Worm (Caenorhabditis elegans) whole organism, L3 larva: ENCODE results near the gene C43D7.4.
"Not testable (repeated sequence)": the region's sequence is repeated elsewhere in the genome, so short reads cannot be mapped to it uniquely, and the experiment has no call there.

Source experiments
- R02D3.7 ChIP-seq: fragments of 150-350 bp; optimal IDR thresholded peaks from 2 replicates; lab custom pipeline; 2014; ENCODE audit warnings: missing biosample characterization, missing genetic modification characterization
- ceh-16 ChIP-seq: sonication (generic microtip); optimal IDR thresholded peaks from 2 replicates; lab custom pipeline; 2017; ENCODE audit warnings: missing biosample characterization, missing genetic modification characterization
- ceh-28 ChIP-seq: fragments of 150-350 bp; optimal IDR thresholded peaks from 2 replicates; lab custom pipeline; 2014; ENCODE audit warnings: missing biosample characterization, missing genetic modification reagents, missing genetic modification characterization
- ceh-9 ChIP-seq: sonication (generic microtip); optimal IDR thresholded peaks from 2 replicates; lab custom pipeline; 2018; ENCODE audit warnings: missing biosample characterization, missing genetic modification characterization
- egl-27 ChIP-seq: sonication (generic microtip); optimal IDR thresholded peaks from 4 replicates; lab custom pipeline; 2017; ENCODE audit warnings: missing biosample characterization, missing genetic modification reagents, missing genetic modification characterization
- egl-5 ChIP-seq: fragments of 150-350 bp; optimal IDR thresholded peaks from 2 replicates; lab custom pipeline; 2017; ENCODE audit warnings: missing biosample characterization, missing genetic modification reagents, missing genetic modification characterization, inconsistent platforms
- elt-1 ChIP-seq: fragments of 150-350 bp; optimal IDR thresholded peaks from 2 replicates; lab custom pipeline; 2014; ENCODE audit warnings: missing biosample characterization, missing genetic modification characterization
- elt-2 ChIP-seq: sonication (generic microtip); optimal IDR thresholded peaks from 2 replicates; lab custom pipeline; 2016; ENCODE audit warnings: missing genetic modification reagents, mild to moderate bottlenecking, missing genetic modification characterization, missing compliant biosample characterization
- elt-3 ChIP-seq, 3 experiments: fragments of 150-350 bp in 1 of 3; sonication (generic microtip) in 2 of 3; optimal IDR thresholded peaks; 2 replicates in 2 of 3; 4 replicates in 1 of 3; lab custom pipeline; 2014 to 2017; ENCODE audit warnings: missing biosample characterization in 3 of 3, missing genetic modification characterization in 3 of 3
- fkh-10 ChIP-seq: sonication (generic microtip); optimal IDR thresholded peaks from 2 replicates; lab custom pipeline; 2017; ENCODE audit warnings: missing biosample characterization, missing genetic modification reagents, missing genetic modification characterization
- fkh-2 ChIP-seq: fragments of 150-350 bp; optimal IDR thresholded peaks from 2 replicates; lab custom pipeline; 2014; ENCODE audit warnings: missing biosample characterization, missing genetic modification reagents, missing genetic modification characterization
- fos-1 ChIP-seq: fragments of 150-350 bp; optimal IDR thresholded peaks from 2 replicates; lab custom pipeline; 2014; ENCODE audit warnings: missing biosample characterization, missing genetic modification characterization
- hmg-11 ChIP-seq: sonication (generic microtip); optimal IDR thresholded peaks from 2 replicates; lab custom pipeline; 2016; ENCODE audit warnings: missing genetic modification characterization, missing compliant biosample characterization
- jun-1 ChIP-seq: fragments of 150-350 bp; optimal IDR thresholded peaks from 2 replicates; lab custom pipeline; 2014; ENCODE audit warnings: missing biosample characterization, missing genetic modification reagents, missing genetic modification characterization
- lin-15B ChIP-seq: fragments of 150-350 bp; optimal IDR thresholded peaks from 2 replicates; lab custom pipeline; 2014; ENCODE audit warnings: missing biosample characterization, missing genetic modification characterization
- nfya-1 ChIP-seq: sonication (generic microtip); optimal IDR thresholded peaks from 2 replicates; lab custom pipeline; 2017; ENCODE audit warnings: missing genetic modification characterization, mild to moderate bottlenecking, missing compliant biosample characterization, antibody characterized with exemption, moderate library complexity; ENCODE audit not compliant: insufficient read depth
- nhr-11 ChIP-seq: fragments of 150-350 bp; optimal IDR thresholded peaks from 2 replicates; lab custom pipeline; 2014; ENCODE audit warnings: missing biosample characterization, missing genetic modification characterization
- nhr-12 ChIP-seq: fragments of 150-350 bp; optimal IDR thresholded peaks from 2 replicates; lab custom pipeline; 2014; ENCODE audit warnings: missing biosample characterization, missing genetic modification characterization
- nhr-237 ChIP-seq: fragments of 150-350 bp; optimal IDR thresholded peaks from 2 replicates; lab custom pipeline; 2014; ENCODE audit warnings: missing biosample characterization, missing genetic modification characterization
- nhr-25 ChIP-seq: sonication (generic microtip); optimal IDR thresholded peaks from 2 replicates; lab custom pipeline; 2017; ENCODE audit warnings: missing biosample characterization, missing genetic modification characterization
- nhr-28 ChIP-seq: fragments of 150-350 bp; optimal IDR thresholded peaks from 2 replicates; lab custom pipeline; 2014; ENCODE audit warnings: missing biosample characterization, missing genetic modification characterization
- nhr-43 ChIP-seq: sonication (generic microtip); optimal IDR thresholded peaks from 2 replicates; lab custom pipeline; 2016; ENCODE audit warnings: mild to moderate bottlenecking, missing genetic modification characterization, missing compliant biosample characterization; ENCODE audit not compliant: poor library complexity, severe bottlenecking
- nhr-67 ChIP-seq: fragments of 150-350 bp; optimal IDR thresholded peaks from 2 replicates; lab custom pipeline; 2014; ENCODE audit warnings: missing biosample characterization, missing genetic modification characterization
- nhr-76 ChIP-seq: fragments of 150-350 bp; sonication (generic microtip); optimal IDR thresholded peaks from 5 replicates; lab custom pipeline; 2014; ENCODE audit warnings: missing biosample characterization, missing genetic modification characterization
- nhr-77 ChIP-seq: fragments of 150-350 bp; optimal IDR thresholded peaks from 2 replicates; lab custom pipeline; 2014; ENCODE audit warnings: missing biosample characterization, missing genetic modification characterization
- pha-4 ChIP-seq: fragments of 150-350 bp; optimal IDR thresholded peaks from 2 replicates; lab custom pipeline; 2014; ENCODE audit warnings: missing biosample characterization, missing genetic modification reagents, missing genetic modification characterization
- pqm-1 ChIP-seq: fragments of 150-350 bp; optimal IDR thresholded peaks from 2 replicates; lab custom pipeline; 2017; ENCODE audit warnings: missing biosample characterization, missing genetic modification characterization, inconsistent platforms
- skn-1 ChIP-seq: fragments of 150-350 bp; optimal IDR thresholded peaks from 2 replicates; lab custom pipeline; 2014; ENCODE audit warnings: missing biosample characterization, missing genetic modification characterization
- snpc-4 ChIP-seq: fragments of 150-350 bp; optimal IDR thresholded peaks from 2 replicates; lab custom pipeline; 2014; ENCODE audit warnings: missing biosample characterization, missing genetic modification characterization
- unc-39 ChIP-seq: sonication (generic microtip); optimal IDR thresholded peaks from 4 replicates; lab custom pipeline; 2017; ENCODE audit warnings: missing biosample characterization, missing genetic modification characterization
- unc-62 ChIP-seq: fragments of 150-350 bp; sonication (generic microtip); optimal IDR thresholded peaks from 4 replicates; lab custom pipeline; 2014; ENCODE audit warnings: missing biosample characterization, missing genetic modification reagents, missing genetic modification characterization
- zag-1 ChIP-seq: fragments of 150-350 bp; optimal IDR thresholded peaks from 2 replicates; lab custom pipeline; 2014; ENCODE audit warnings: missing biosample characterization, missing genetic modification characterization
- ztf-11 ChIP-seq: fragments of 150-350 bp; optimal IDR thresholded peaks from 2 replicates; lab custom pipeline; 2014; ENCODE audit warnings: missing biosample characterization, missing genetic modification characterization

Gene C43D7.4

ce11 chrV:19320385-19320784, 1.9 kb downstream of the C43D7.4 start, which contains the start of gene sdz-6:
Gene sdz-6, plus strand, starts transcription at chrV:19320613.
- TF ChIP-seq unc-62 (GFP tag; lab: Kevin White, UChicago): no peak
- TF ChIP-seq elt-2 (tag; lab: Kevin White, UChicago): peak; percentile 34
- TF ChIP-seq egl-27 (tag; lab: Kevin White, UChicago): no peak
- TF ChIP-seq nhr-12 (tag; lab: Kevin White, UChicago): no peak

ce11 chrV:19319460-19319995, 2.8 kb downstream of the C43D7.4 start, which contains the start of gene C43D7.7:
Gene C43D7.7, minus strand, starts transcription at chrV:19319510.
- TF ChIP-seq nhr-12 (tag; lab: Kevin White, UChicago) (no peak), elt-2 (tag; lab: Kevin White, UChicago) (peak; percentile 58)

- TF ChIP-seq nhr-28 (tag; lab: Kevin White, UChicago); nfya-1 (tag; lab: Kevin White, UChicago); nhr-43: not testable (repeated sequence)
These were observed 5.2 kb downstream of the C43D7.4 start, which contains the start of gene srh-208 for ce11 chrV:19317058-19317457. Gene srh-208, plus strand, starts transcription at chrV:19317358.

ce11 chrV:19312975-19313374, 9.3 kb downstream of the C43D7.4 start, which contains the start of gene fbxb-64:
Gene fbxb-64, plus strand, starts transcription at chrV:19313275.
- no peak for TF ChIP-seq fos-1 (tag; lab: Kevin White, UChicago)
- TF ChIP-seq unc-39 (tag; lab: Kevin White, UChicago): no peak
- no peak for TF ChIP-seq ceh-16 (tag; lab: Kevin White, UChicago)
- TF ChIP-seq jun-1 (tag; lab: Kevin White, UChicago): no peak
- TF ChIP-seq nhr-28 (tag; lab: Kevin White, UChicago): no peak
- TF ChIP-seq nhr-237 (tag; lab: Kevin White, UChicago): no peak
- TF ChIP-seq nhr-11 (tag; lab: Kevin White, UChicago): no peak
- no peak for TF ChIP-seq lin-15B
- TF ChIP-seq elt-1 (tag; lab: Kevin White, UChicago): no peak
- no peak for TF ChIP-seq nhr-67 (tag; lab: Kevin White, UChicago)
- no peak for TF ChIP-seq fkh-10 (GFP tag; lab: Kevin White, UChicago)
- no peak for TF ChIP-seq zag-1 (tag; lab: Kevin White, UChicago)
- no peak for TF ChIP-seq elt-3 (tag; optimal IDR thresholded peaks at IDR 0.05; lab: Kevin White, UChicago)
- TF ChIP-seq R02D3.7: no peak
- no peak for TF ChIP-seq fkh-2 (tag; lab: Kevin White, UChicago)
- no peak for TF ChIP-seq unc-62 (GFP tag; lab: Kevin White, UChicago)
- no peak for TF ChIP-seq nfya-1 (tag; lab: Kevin White, UChicago)
- no peak for TF ChIP-seq ceh-9 (tag; lab: Kevin White, UChicago)

- TF ChIP-seq snpc-4 (tag; lab: Kevin White, UChicago) (no peak), egl-27 (tag; lab: Kevin White, UChicago) (no peak), skn-1 (tag; lab: Kevin White, UChicago) (no peak), nhr-76 (tag; lab: Kevin White, UChicago) (no peak), egl-5 (no peak), unc-39 (tag; lab: Kevin White, UChicago) (no peak)
These were observed 10.9 kb downstream of the C43D7.4 start, which contains the start of gene C43D7.8 for ce11 chrV:19311391-19311790. Gene C43D7.8, minus strand, starts transcription at chrV:19311491.

- no peak for TF ChIP-seq egl-27 (tag; lab: Kevin White, UChicago)
- no peak for TF ChIP-seq ceh-16 (tag; lab: Kevin White, UChicago)
- TF ChIP-seq ztf-11 (tag; lab: Kevin White, UChicago): no peak
- no peak for TF ChIP-seq nhr-67 (tag; lab: Kevin White, UChicago)
- no peak for TF ChIP-seq pha-4
- TF ChIP-seq nhr-11 (tag; lab: Kevin White, UChicago): no peak
- TF ChIP-seq pqm-1 (tag; lab: Kevin White, UChicago): no peak
- TF ChIP-seq zag-1 (tag; lab: Kevin White, UChicago): no peak
- no peak for TF ChIP-seq ceh-28 (tag; lab: Kevin White, UChicago)
- TF ChIP-seq nhr-237 (tag; lab: Kevin White, UChicago): no peak
- no peak for TF ChIP-seq nhr-77
- TF ChIP-seq nhr-25 (tag; lab: Kevin White, UChicago): no peak
- no peak for TF ChIP-seq hmg-11 (tag; lab: Kevin White, UChicago)
- no peak for TF ChIP-seq ceh-9 (tag; lab: Kevin White, UChicago)
These were observed 12.7 kb downstream of the C43D7.4 start, which contains the start of gene F55C9.11 for ce11 chrV:19309591-19309990. Gene F55C9.11, minus strand, starts transcription at chrV:19309691.
